Worm (Caenorhabditis elegans): Measurements from ENCODE around the gene Y53F4B.7.

DNA sequence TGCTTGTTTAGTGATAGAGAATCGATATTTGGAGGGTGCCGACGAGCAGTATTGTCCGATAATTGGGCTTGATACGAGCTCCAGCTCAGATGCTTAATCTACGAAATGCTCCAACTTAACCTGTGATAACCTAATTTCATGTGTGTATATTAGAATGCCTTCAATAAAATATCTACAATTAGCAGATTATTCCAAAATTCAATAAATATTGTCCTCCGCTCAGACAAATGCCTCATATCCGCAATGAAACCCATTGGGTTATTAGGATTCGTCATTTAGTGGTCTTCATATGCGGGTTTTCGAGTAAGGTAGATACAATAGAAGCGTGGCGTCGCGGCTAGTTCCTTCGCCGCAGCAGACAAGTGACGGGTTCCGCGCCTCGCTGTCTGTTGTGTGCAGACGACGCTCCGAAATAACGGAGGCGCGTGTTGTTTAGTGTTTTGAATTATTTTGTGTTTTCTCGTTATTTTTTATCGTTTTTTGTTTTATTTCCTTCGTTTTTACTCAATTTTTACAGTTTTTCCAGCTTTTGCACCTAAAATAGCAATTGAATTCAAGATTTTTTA is 33.0 kb downstream of the Y53F4B.7 start, which contains the start of gene cmtr-1:
- peak; percentile 39 for TF ChIP-seq ztf-11 (tag; optimal IDR thresholded peaks at IDR 0.05)
- TF ChIP-seq nhr-237 (tag; optimal IDR thresholded peaks at IDR 0.05): peak; percentile 58
- no peak for TF ChIP-seq ham-2 (GFP tag; optimal IDR thresholded peaks at IDR 0.05)
- TF ChIP-seq nhr-76 (tag; optimal IDR thresholded peaks at IDR 0.05): no peak

All from whole organism, mixed stage, embryonic.